Worm (Caenorhabditis elegans): ENCODE results near the gene sor-1.

Gene sor-1

ce11 chrIII:8444433-8445090, 26.6 kb downstream of the sor-1 start:
- TF ChIP-seq nhr-27 (tag; optimal IDR thresholded peaks at IDR 0.05) (no peak), zfh-2 (GFP tag; conservative IDR thresholded peaks at IDR 0.05) (peak; percentile 56), F55B11.4 (tag; optimal IDR thresholded peaks at IDR 0.05; ENCODE audit: borderline replicate concordance, insufficient read depth) (peak; percentile 32), B0336.3 (GFP tag; IDR thresholded peaks at IDR 0.05) (0 out of 2 replicates have a peak, but pooled peaks have one; percentile 17), Y95B8A.8 (GFP tag; IDR thresholded peaks at IDR 0.05) (0 out of 2 replicates have a peak, but pooled peaks have one; percentile 33), repo-1 (tag; optimal IDR thresholded peaks at IDR 0.05) (peak; percentile 9), hsf-1 (GFP tag; IDR thresholded peaks at IDR 0.05) (no peak), ccch-3 (GFP tag; optimal IDR thresholded peaks at IDR 0.05) (no peak)

- peak; percentile 24 for TF ChIP-seq zim-3 (tag; optimal IDR thresholded peaks at IDR 0.05)
- no peak for TF ChIP-seq ama-1 (optimal IDR thresholded peaks at IDR 0.05)
- no peak for TF ChIP-seq ama-1 (GFP tag; optimal IDR thresholded peaks at IDR 0.05)
- TF ChIP-seq C06A6.2 (GFP tag; conservative IDR thresholded peaks at IDR 0.05): no peak
- TF ChIP-seq madf-8 (GFP tag; conservative IDR thresholded peaks at IDR 0.05): no peak
- TF ChIP-seq tlf-1 (GFP tag; optimal IDR thresholded peaks at IDR 0.05): no peak
- no peak for TF ChIP-seq snpc-1.1 (tag; optimal IDR thresholded peaks at IDR 0.05; ENCODE audit: insufficient read depth)
- TF ChIP-seq die-1 (tag; optimal IDR thresholded peaks at IDR 0.05): no peak
- TF ChIP-seq B0336.3 (GFP tag; IDR thresholded peaks at IDR 0.05): 0 out of 2 replicates have a peak, but pooled peaks have one; percentile 2
- TF ChIP-seq pha-4 (tag; optimal IDR thresholded peaks at IDR 0.05): no peak
- 0 out of 2 replicates have a peak, but pooled peaks have one; percentile 51 for TF ChIP-seq madf-6 (GFP tag; IDR thresholded peaks at IDR 0.05)
- TF ChIP-seq hsf-1 (GFP tag; IDR thresholded peaks at IDR 0.05): no peak
- TF ChIP-seq tbp1 (GFP tag; optimal IDR thresholded peaks at IDR 0.05): no peak
- no peak for TF ChIP-seq lag-1 (GFP tag; IDR thresholded peaks at IDR 0.05)
- TF ChIP-seq madf-10 (tag; optimal IDR thresholded peaks at IDR 0.05): no peak
- TF ChIP-seq F39B2.1 (GFP tag; IDR thresholded peaks at IDR 0.05): peak; percentile 61; the same call in 1 of the 2 replicates
- TF ChIP-seq F22D6.2 (tag; optimal IDR thresholded peaks at IDR 0.05): no peak
- no peak for TF ChIP-seq rpc-1 (optimal IDR thresholded peaks at IDR 0.05)
- TF ChIP-seq rpc-1 (tag; optimal IDR thresholded peaks at IDR 0.05): no peak
- TF ChIP-seq gei-17 (GFP tag; optimal IDR thresholded peaks at IDR 0.05): no peak
- TF ChIP-seq B0019.2 (GFP tag; conservative IDR thresholded peaks at IDR 0.05): no peak
- TF ChIP-seq snpc-3.4 (tag; optimal IDR thresholded peaks at IDR 0.05): no peak
- 0 out of 2 replicates have a peak, but pooled peaks have one; percentile 22 for TF ChIP-seq nfyb-1 (GFP tag; IDR thresholded peaks at IDR 0.05)
- 0 out of 2 replicates have a peak, but pooled peaks have one; percentile 19 for TF ChIP-seq ceh-100 (GFP tag; IDR thresholded peaks at IDR 0.05)
- TF ChIP-seq dpff-1 (tag; optimal IDR thresholded peaks at IDR 0.05): no peak
- no peak for TF ChIP-seq lin-26 (GFP tag; IDR thresholded peaks at IDR 0.05)
- TF ChIP-seq ceh-91 (GFP tag; IDR thresholded peaks at IDR 0.05): no peak
- no peak for TF ChIP-seq nhr-90 (tag; optimal IDR thresholded peaks at IDR 0.05)
- no peak for TF ChIP-seq F23B12.7 (tag; optimal IDR thresholded peaks at IDR 0.05; ENCODE audit: insufficient read depth)
- TF ChIP-seq attf-5 (GFP tag; optimal IDR thresholded peaks at IDR 0.05): no peak
- no peak for TF ChIP-seq tbx-9 (tag; optimal IDR thresholded peaks at IDR 0.05; ENCODE audit: borderline replicate concordance)
- no peak for TF ChIP-seq attf-3 (GFP tag; conservative IDR thresholded peaks at IDR 0.05)
- peak; percentile 76; the same call in 1 of the 2 replicates for TF ChIP-seq cebp-2 (GFP tag; IDR thresholded peaks at IDR 0.05)
- TF ChIP-seq ceh-40 (GFP tag; IDR thresholded peaks at IDR 0.05): no peak
- no peak for TF ChIP-seq ZK185.1 (tag; optimal IDR thresholded peaks at IDR 0.05; ENCODE audit: poor library complexity, severe bottlenecking)
- TF ChIP-seq egl-44 (GFP tag; IDR thresholded peaks at IDR 0.05): 0 out of 2 replicates have a peak, but pooled peaks have one; percentile 18
- no peak for TF ChIP-seq pbrm-1 (GFP tag; IDR thresholded peaks at IDR 0.05)
- peak; percentile 70 for TF ChIP-seq Y53G8AR.9 (GFP tag; conservative IDR thresholded peaks at IDR 0.05)
- TF ChIP-seq ekl-4 (GFP tag; IDR thresholded peaks at IDR 0.05): no peak
- TF ChIP-seq cebp-1 (GFP tag; IDR thresholded peaks at IDR 0.05): no peak
- TF ChIP-seq cebp-1 (tag; optimal IDR thresholded peaks at IDR 0.05): no peak
Measured at ce11 chrIII:8446061-8446460, 28.1 kb downstream of the sor-1 start.
